Worm (Caenorhabditis elegans) whole organism, midembryonic: ENCODE data around the gene ZC477.2.

ENCODE experiments used
- flt-1 ChIP-seq: fragments of 200-800 bp; sonication (Bioruptor generic); IDR thresholded peaks from 2 replicates; pipeline ENCODE4 v1.3.6; 2022; ENCODE audit warnings: missing genetic modification characterization, missing compliant biosample characterization
- ztf-29 ChIP-seq: fragments of 200-800 bp; sonication (Bioruptor generic); IDR thresholded peaks from 2 replicates; pipeline ENCODE4 v1.3.6; 2022; ENCODE audit warnings: missing genetic modification reagents, missing genetic modification characterization, missing compliant biosample characterization

DNA sequence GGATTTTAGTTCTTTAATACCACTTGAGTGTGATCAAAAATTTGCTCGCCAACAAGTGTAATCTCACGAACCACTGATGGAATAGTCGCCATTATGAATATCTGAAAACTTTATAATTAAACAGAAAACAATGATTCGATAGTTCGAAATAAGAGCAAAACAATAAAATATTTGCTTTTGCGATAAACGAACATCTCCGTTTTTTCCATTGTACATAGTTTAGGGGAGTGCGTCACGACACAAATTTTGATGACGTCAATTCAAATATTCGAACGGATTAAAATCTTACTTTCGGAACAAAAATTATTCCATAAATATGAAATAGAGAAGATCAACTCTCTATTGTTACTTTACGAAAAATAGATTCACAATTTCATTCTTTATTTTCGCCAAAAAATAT lies 26.0 kb downstream of the ZC477.2 start, which contains the start of gene mutd-1:
- TF ChIP-seq ztf-29 = no peak
- no peak for TF ChIP-seq flt-1
